Fruit fly (Drosophila melanogaster) whole organism, embryonic: ENCODE data around the gene CG5969.

ENCODE experiments used
- Awh ChIP-seq: fragments of 200-800 bp; sonication (Bioruptor generic); IDR thresholded peaks from 2 replicates; pipeline ENCODE4, ENCODE4 v1.3.6; 2022; ENCODE audit warnings: missing biosample characterization, missing genetic modification characterization
- B-H1 ChIP-seq: fragments of 200-800 bp; sonication (Bioruptor generic); IDR thresholded peaks from 3 replicates; pipeline ENCODE4 v1.3.6; 2022; ENCODE audit warnings: missing biosample characterization, missing genetic modification characterization
- Bteb2 ChIP-seq: fragments of 200-800 bp; sonication (Bioruptor generic); optimal IDR thresholded peaks from 2 replicates; lab custom pipeline; 2016; ENCODE audit warnings: missing biosample characterization, missing genetic modification characterization
- CG1024 ChIP-seq: fragments of 200-800 bp; sonication (Bioruptor generic); IDR thresholded peaks from 2 replicates; pipeline ENCODE4 v1.3.6; 2022; ENCODE audit warnings: missing biosample characterization, missing genetic modification characterization
- CG10267 ChIP-seq: fragments of 200-800 bp; sonication (Bioruptor generic); optimal IDR thresholded peaks from 2 replicates; lab custom pipeline; 2018; ENCODE audit warnings: missing biosample characterization, mild to moderate bottlenecking, missing genetic modification characterization, moderate library complexity
- CG11247 ChIP-seq: fragments of 200-800 bp; sonication (Bioruptor generic); IDR thresholded peaks from 2 replicates; pipeline ENCODE4 v1.3.6; 2022; ENCODE audit warnings: missing biosample characterization, missing genetic modification characterization
- CG11456 ChIP-seq: fragments of 200-800 bp; sonication (Bioruptor generic); IDR thresholded peaks from 3 replicates; pipeline ENCODE4 v1.3.6; 2022; ENCODE audit warnings: missing biosample characterization, missing genetic modification characterization
- CG11723 ChIP-seq: fragments of 200-800 bp; sonication (Bioruptor generic); optimal IDR thresholded peaks from 2 replicates; lab custom pipeline; 2017; ENCODE audit warnings: missing biosample characterization, mild to moderate bottlenecking, missing genetic modification characterization
- CG13424 ChIP-seq: fragments of 200-800 bp; sonication (Bioruptor generic); optimal IDR thresholded peaks from 2 replicates; lab custom pipeline; 2019; ENCODE audit warnings: missing biosample characterization, mild to moderate bottlenecking, missing genetic modification characterization, moderate library complexity
- CG15601 ChIP-seq: fragments of 200-800 bp; sonication (Bioruptor generic); optimal IDR thresholded peaks from 3 replicates; lab custom pipeline; 2019; ENCODE audit warnings: missing biosample characterization, mild to moderate bottlenecking, missing genetic modification characterization, moderate library complexity
- CG17568 ChIP-seq: fragments of 200-800 bp; sonication (Bioruptor generic); optimal IDR thresholded peaks from 2 replicates; lab custom pipeline; 2018; ENCODE audit warnings: missing biosample characterization, mild to moderate bottlenecking, missing genetic modification characterization, moderate library complexity
- CG30403 ChIP-seq: fragments of 200-800 bp; sonication (Bioruptor generic); optimal IDR thresholded peaks from 3 replicates; lab custom pipeline; 2016; ENCODE audit warnings: missing biosample characterization, missing genetic modification characterization
- CG3281 ChIP-seq: fragments of 200-800 bp; sonication (Bioruptor generic); optimal IDR thresholded peaks from 3 replicates; lab custom pipeline; 2017; ENCODE audit warnings: missing biosample characterization, mild to moderate bottlenecking, missing genetic modification characterization
- CG4617 ChIP-seq: fragments of 200-800 bp; sonication (Bioruptor generic); optimal IDR thresholded peaks from 3 replicates; lab custom pipeline; 2016; ENCODE audit warnings: missing biosample characterization, missing genetic modification characterization, borderline replicate concordance
- CG5180 ChIP-seq: fragments of 200-800 bp; sonication (Bioruptor generic); optimal IDR thresholded peaks from 3 replicates; lab custom pipeline; 2017; ENCODE audit warnings: missing biosample characterization, missing genetic modification characterization, mild to moderate bottlenecking, moderate library complexity, missing genetic modification reagents
- CG6791 ChIP-seq: fragments of 200-800 bp; sonication (Bioruptor generic); IDR thresholded peaks from 3 replicates; pipeline ENCODE4 v1.3.6; 2022; ENCODE audit warnings: missing biosample characterization, missing genetic modification characterization; ENCODE audit not compliant: partially characterized antibody
- CG8281 ChIP-seq: fragments of 200-800 bp; sonication (Bioruptor generic); optimal IDR thresholded peaks from 2 replicates; lab custom pipeline; 2018; ENCODE audit warnings: missing biosample characterization, mild to moderate bottlenecking, missing genetic modification characterization, moderate library complexity
- CG8290 ChIP-seq, 3 experiments: fragments of 200-800 bp; sonication (Bioruptor generic); optimal IDR thresholded peaks; 2 replicates each; lab custom pipeline; 2016 to 2019; ENCODE audit warnings: missing biosample characterization in 3 of 3, missing genetic modification characterization in 3 of 3, mild to moderate bottlenecking in 2 of 3, moderate library complexity in 1 of 3
- CG8924 ChIP-seq: fragments of 200-800 bp; optimal IDR thresholded peaks from 3 replicates; lab custom pipeline; 2019; ENCODE audit warnings: missing biosample characterization, mild to moderate bottlenecking, missing genetic modification characterization, moderate library complexity
- CG9609 ChIP-seq: fragments of 200-800 bp; sonication (Bioruptor generic); optimal IDR thresholded peaks from 3 replicates; lab custom pipeline; 2016; ENCODE audit warnings: missing biosample characterization, missing genetic modification characterization
- CG9932 ChIP-seq: fragments of 200-800 bp; sonication (Bioruptor generic); IDR thresholded peaks from 2 replicates; pipeline ENCODE4 v1.3.6; 2022; ENCODE audit warnings: missing biosample characterization, missing genetic modification characterization
- D19A ChIP-seq: fragments of 200-800 bp; optimal IDR thresholded peaks from 3 replicates; lab custom pipeline; 2019; ENCODE audit warnings: missing biosample characterization, mild to moderate bottlenecking, missing genetic modification characterization, moderate library complexity
- Dfd ChIP-seq, 2 experiments: fragments of >200 bp; optimal IDR thresholded peaks; 2 replicates each; lab custom pipeline; 2017; ENCODE audit warnings: missing biosample characterization in 2 of 2, missing genetic modification characterization in 2 of 2
- Drgx ChIP-seq: fragments of 200-800 bp; sonication (Bioruptor generic); IDR thresholded peaks from 2 replicates; pipeline ENCODE4 v1.3.6; 2022; ENCODE audit warnings: missing biosample characterization, missing genetic modification characterization
- HmgD ChIP-seq: fragments of 200-800 bp; sonication (Bioruptor generic); optimal IDR thresholded peaks from 3 replicates; lab custom pipeline; 2016; ENCODE audit warnings: missing biosample characterization, missing genetic modification characterization
- MBD-R2 ChIP-seq: fragments of 200-800 bp; sonication (Bioruptor generic); IDR thresholded peaks from 2 replicates; pipeline ENCODE4 v1.3.6; 2022; ENCODE audit warnings: missing biosample characterization, missing genetic modification characterization
- Nf-YC ChIP-seq: fragments of 200-800 bp; optimal IDR thresholded peaks from 3 replicates; lab custom pipeline; 2019; ENCODE audit warnings: missing biosample characterization, mild to moderate bottlenecking, missing genetic modification characterization, moderate library complexity
- Oaz ChIP-seq: fragments of 200-800 bp; sonication (Bioruptor generic); IDR thresholded peaks from 2 replicates; pipeline ENCODE4 v1.3.6; 2022; ENCODE audit warnings: missing biosample characterization, missing genetic modification characterization
- Rx ChIP-seq: fragments of 200-800 bp; sonication (Bioruptor generic); IDR thresholded peaks from 2 replicates; pipeline ENCODE4 v1.3.6; 2022; ENCODE audit warnings: missing biosample characterization, missing genetic modification characterization
- Side ChIP-seq: fragments of 200-800 bp; sonication (Bioruptor generic); optimal IDR thresholded peaks from 2 replicates; lab custom pipeline; 2016; ENCODE audit warnings: missing biosample characterization, missing genetic modification characterization
- Ssrp ChIP-seq: fragments of 200-800 bp; sonication (Bioruptor generic); optimal IDR thresholded peaks from 2 replicates; lab custom pipeline; 2018; ENCODE audit warnings: missing biosample characterization, mild to moderate bottlenecking, missing genetic modification characterization, moderate library complexity
- Tbp ChIP-seq: fragments of >200 bp; optimal IDR thresholded peaks from 2 replicates; lab custom pipeline; 2018; ENCODE audit warnings: missing biosample characterization, missing genetic modification characterization
- Vsx1 ChIP-seq: fragments of 200-800 bp; sonication (Bioruptor generic); optimal IDR thresholded peaks from 2 replicates; lab custom pipeline; 2017; ENCODE audit warnings: missing biosample characterization, mild to moderate bottlenecking, missing genetic modification characterization, missing genetic modification reagents
- Xrp1 ChIP-seq: fragments of 200-800 bp; sonication (Bioruptor generic); IDR thresholded peaks from 2 replicates; pipeline ENCODE4 v1.3.6; 2022; ENCODE audit warnings: missing biosample characterization, missing genetic modification characterization
- bab2 ChIP-seq: fragments of 200-800 bp; sonication (Bioruptor generic); optimal IDR thresholded peaks from 2 replicates; lab custom pipeline; 2016; ENCODE audit warnings: missing biosample characterization, missing genetic modification characterization
- cad ChIP-seq: fragments of >200 bp; optimal IDR thresholded peaks from 2 replicates; lab custom pipeline; 2017; ENCODE audit warnings: missing biosample characterization, missing genetic modification characterization
- corto ChIP-seq: fragments of 200-800 bp; sonication (Bioruptor generic); optimal IDR thresholded peaks from 2 replicates; lab custom pipeline; 2016; ENCODE audit warnings: missing biosample characterization, mild to moderate bottlenecking, missing genetic modification characterization, moderate library complexity
- fd102C ChIP-seq: fragments of 200-800 bp; sonication (Bioruptor generic); optimal IDR thresholded peaks from 2 replicates; lab custom pipeline; 2018; ENCODE audit warnings: missing biosample characterization, mild to moderate bottlenecking, missing genetic modification characterization, moderate library complexity
- hb ChIP-seq: fragments of 200-800 bp; sonication (Bioruptor generic); IDR thresholded peaks from 3 replicates; pipeline ENCODE4 v1.3.6; 2022; ENCODE audit warnings: missing biosample characterization, missing genetic modification characterization; ENCODE audit not compliant: partially characterized antibody
- onecut ChIP-seq: fragments of 200-800 bp; sonication (Bioruptor generic); IDR thresholded peaks from 2 replicates; pipeline ENCODE4 v1.3.6; 2022; ENCODE audit warnings: missing biosample characterization, missing genetic modification characterization
- p53 ChIP-seq: fragments of 200-800 bp; sonication (Bioruptor generic); optimal IDR thresholded peaks from 2 replicates; lab custom pipeline; 2016; ENCODE audit warnings: missing biosample characterization, missing genetic modification characterization
- pb ChIP-seq: fragments of 200-800 bp; sonication (Bioruptor generic); optimal IDR thresholded peaks from 3 replicates; lab custom pipeline; 2016; ENCODE audit warnings: missing biosample characterization, missing genetic modification characterization
- repo ChIP-seq: fragments of 200-800 bp; sonication (Bioruptor generic); optimal IDR thresholded peaks from 2 replicates; lab custom pipeline; 2016; ENCODE audit warnings: missing biosample characterization, missing genetic modification characterization
- sens ChIP-seq: fragments of 200-800 bp; sonication (Bioruptor generic); peaks from one replicate; lab custom pipeline; 2016; ENCODE audit warnings: missing biosample characterization, missing genetic modification characterization
- so ChIP-seq: fragments of 200-800 bp; sonication (Bioruptor generic); IDR thresholded peaks from 3 replicates; pipeline ENCODE4 v1.3.6; 2022; ENCODE audit warnings: missing biosample characterization, missing genetic modification characterization
- ssp ChIP-seq: fragments of 200-800 bp; sonication (Bioruptor generic); IDR thresholded peaks from 2 replicates; pipeline ENCODE4 v1.3.6; 2022; ENCODE audit warnings: missing biosample characterization, missing genetic modification characterization
- tgo ChIP-seq: fragments of 200-800 bp; sonication (Bioruptor generic); IDR thresholded peaks from 3 replicates; pipeline ENCODE4 v1.3.6; 2022; ENCODE audit warnings: missing biosample characterization, missing genetic modification characterization
- toy ChIP-seq: fragments of 200-800 bp; sonication (Bioruptor generic); IDR thresholded peaks from 2 replicates; pipeline ENCODE4 v1.3.6; 2022; ENCODE audit warnings: missing biosample characterization, missing genetic modification characterization
- vnd ChIP-seq: fragments of 200-800 bp; sonication (Bioruptor generic); IDR thresholded peaks from 3 replicates; pipeline ENCODE4 v1.3.6; 2022; ENCODE audit warnings: missing biosample characterization, missing genetic modification characterization; ENCODE audit not compliant: partially characterized antibody

Gene CG5969

dm6 chr3L:20517897-20518804, 44.6 kb downstream of the CG5969 start (continued):
- TF ChIP-seq Rx (no peak; the same call in 1 of the 2 replicates), Bteb2 (GFP tag; lab: Kevin White, UChicago) (no peak), bab2 (peak; percentile 56), tgo (no peak), HmgD (GFP tag; lab: Kevin White, UChicago) (no peak), so (peak; percentile 37; the same call in 1 of the 3 replicates), CG30403 (peak; percentile 48), B-H1 (GFP tag; lab: Robert Waterston, UW) (no peak), hb (GFP tag; lab: Robert Waterston, UW) (no peak), CG11456 (GFP tag; lab: Robert Waterston, UW) (no peak), cad (GFP tag; lab: Kevin White, UChicago) (no peak), Ssrp (tag; lab: Kevin White, UChicago) (no peak), vnd (GFP tag; lab: Robert Waterston, UW) (no peak), Tbp (no peak), Oaz (GFP tag; lab: Robert Waterston, UW) (no peak), D19A (peak; percentile 9), onecut (GFP tag; lab: Robert Waterston, UW) (no peak), ssp (GFP tag; lab: Robert Waterston, UW) (no peak), fd102C (GFP tag; lab: Kevin White, UChicago) (no peak), CG11723 (GFP tag; lab: Kevin White, UChicago) (no peak), CG3281 (GFP tag; lab: Kevin White, UChicago) (peak; percentile 47), CG1024 (GFP tag; lab: Robert Waterston, UW) (no peak), Awh (GFP tag; lab: Robert Waterston, UW) (no peak), Nf-YC (tag; lab: Kevin White, UChicago) (no peak), Dfd (GFP tag; optimal IDR thresholded peaks at IDR 0.05; lab: Kevin White, UChicago) (no peak), CG9609 (GFP tag; lab: Kevin White, UChicago) (no peak), sens (peak; percentile 45), Drgx (GFP tag; lab: Robert Waterston, UW) (peak; percentile 13; the same call in 1 of the 2 replicates), CG10267 (tag; lab: Kevin White, UChicago) (peak; percentile 12), CG17568 (GFP tag; lab: Kevin White, UChicago) (peak; percentile 4), MBD-R2 (GFP tag; lab: Robert Waterston, UW) (no peak), Xrp1 (peak; percentile 38; the same call in 1 of the 2 replicates), CG11247 (GFP tag; lab: Robert Waterston, UW) (no peak), CG4617 (GFP tag; lab: Kevin White, UChicago) (no peak), CG15601 (tag; lab: Kevin White, UChicago) (no peak), repo (no peak), toy (GFP tag; lab: Robert Waterston, UW) (no peak), CG9932 (peak; percentile 52), Vsx1 (GFP tag; lab: Kevin White, UChicago) (peak; percentile 14), corto (peak; percentile 43), CG8290 (GFP tag; optimal IDR thresholded peaks at IDR 0.05; lab: Kevin White, UChicago) (no peak), CG8290 (tag; optimal IDR thresholded peaks at IDR 0.05; lab: Kevin White, UChicago) (no peak), pb (GFP tag; lab: Kevin White, UChicago) (no peak), CG6791 (GFP tag; lab: Robert Waterston, UW) (no peak), CG8281 (tag; lab: Kevin White, UChicago) (no peak), p53 (GFP tag; lab: Kevin White, UChicago) (peak; percentile 69), Side (GFP tag; lab: Kevin White, UChicago) (peak; percentile 17), CG5180 (GFP tag; lab: Kevin White, UChicago) (no peak), CG13424 (tag; lab: Kevin White, UChicago) (peak; percentile 8), CG8924 (no peak)
